Fruit fly (Drosophila melanogaster) whole organism, embryonic: ENCODE results near the gene Takl1.

ENCODE experiments used
- CG10979 ChIP-seq: fragments of 200-800 bp; sonication (Bioruptor generic); optimal IDR thresholded peaks from 2 replicates; lab custom pipeline; 2018; ENCODE audit warnings: missing biosample characterization, mild to moderate bottlenecking, missing genetic modification characterization, moderate library complexity
- CG11398 ChIP-seq: fragments of 200-800 bp; sonication (Bioruptor generic); optimal IDR thresholded peaks from 2 replicates; lab custom pipeline; 2016; ENCODE audit warnings: missing biosample characterization, missing genetic modification characterization
- CG13287 ChIP-seq: fragments of 200-800 bp; sonication (Bioruptor generic); IDR thresholded peaks from 2 replicates; pipeline ENCODE4 v1.3.6; 2022; ENCODE audit warnings: missing biosample characterization, missing genetic modification characterization; ENCODE audit not compliant: partially characterized antibody
- CG1602 ChIP-seq: fragments of 200-800 bp; sonication (Bioruptor generic); optimal IDR thresholded peaks from 3 replicates; lab custom pipeline; 2016; ENCODE audit warnings: missing biosample characterization, missing genetic modification characterization
- CG16863 ChIP-seq: fragments of 200-800 bp; sonication (Bioruptor generic); optimal IDR thresholded peaks from 3 replicates; lab custom pipeline; 2016; ENCODE audit warnings: missing biosample characterization, missing genetic modification characterization
- CG17912 ChIP-seq: fragments of 200-800 bp; sonication (Bioruptor generic); optimal IDR thresholded peaks from 2 replicates; lab custom pipeline; 2018; ENCODE audit warnings: missing biosample characterization, mild to moderate bottlenecking, missing genetic modification characterization
- CG18011 ChIP-seq: fragments of 200-800 bp; sonication (Bioruptor generic); optimal IDR thresholded peaks from 2 replicates; lab custom pipeline; 2017; ENCODE audit warnings: missing biosample characterization, missing genetic modification characterization, mild to moderate bottlenecking, moderate library complexity, missing genotype
- CG1832 ChIP-seq: fragments of 200-800 bp; sonication (Bioruptor generic); optimal IDR thresholded peaks from 2 replicates; lab custom pipeline; 2017; ENCODE audit warnings: missing biosample characterization, mild to moderate bottlenecking, missing genetic modification characterization, inconsistent platforms
- CG2199 ChIP-seq: fragments of 200-800 bp; sonication (Bioruptor generic); IDR thresholded peaks from 3 replicates; pipeline ENCODE4 v1.3.6; 2022; ENCODE audit warnings: missing biosample characterization, missing genetic modification characterization
- CG2712 ChIP-seq: fragments of 200-800 bp; optimal IDR thresholded peaks from 3 replicates; lab custom pipeline; 2019; ENCODE audit warnings: missing biosample characterization, mild to moderate bottlenecking, missing genetic modification characterization, moderate library complexity
- CG34224 ChIP-seq: fragments of 200-800 bp; sonication (Bioruptor generic); IDR thresholded peaks from 3 replicates; pipeline ENCODE4 v1.3.6; 2022; ENCODE audit warnings: missing biosample characterization, missing genetic modification characterization; ENCODE audit not compliant: partially characterized antibody
- CG3726 ChIP-seq: fragments of 200-800 bp; sonication (Bioruptor generic); IDR thresholded peaks from 3 replicates; pipeline ENCODE4, ENCODE4 v1.3.6; 2022; ENCODE audit warnings: missing biosample characterization, missing genetic modification characterization
- CG43689 ChIP-seq: fragments of 200-800 bp; sonication (Bioruptor generic); IDR thresholded peaks from 2 replicates; pipeline ENCODE4 v1.3.6; 2022; ENCODE audit warnings: missing biosample characterization, missing genetic modification characterization
- CG4404 ChIP-seq: fragments of 200-800 bp; sonication (Bioruptor generic); IDR thresholded peaks from 2 replicates; pipeline ENCODE4 v1.3.6; 2022; ENCODE audit warnings: missing biosample characterization, missing genetic modification characterization
- CG6683 ChIP-seq: fragments of 200-800 bp; sonication (Bioruptor generic); optimal IDR thresholded peaks from 2 replicates; lab custom pipeline; 2017; ENCODE audit warnings: missing biosample characterization, mild to moderate bottlenecking, missing genetic modification characterization, missing genetic modification reagents
- CG6791 ChIP-seq: fragments of 200-800 bp; sonication (Bioruptor generic); IDR thresholded peaks from 3 replicates; pipeline ENCODE4 v1.3.6; 2022; ENCODE audit warnings: missing biosample characterization, missing genetic modification characterization; ENCODE audit not compliant: partially characterized antibody
- CG8944 ChIP-seq: fragments of 200-800 bp; sonication (Bioruptor generic); optimal IDR thresholded peaks from 3 replicates; lab custom pipeline; 2016; ENCODE audit warnings: missing biosample characterization, missing genetic modification characterization
- CG9727 ChIP-seq: fragments of 200-800 bp; sonication (Bioruptor generic); optimal IDR thresholded peaks from 3 replicates; lab custom pipeline; 2017; ENCODE audit warnings: missing biosample characterization, mild to moderate bottlenecking, missing genetic modification characterization
- CG9817 ChIP-seq: fragments of 200-800 bp; sonication (Bioruptor generic); optimal IDR thresholded peaks from 2 replicates; lab custom pipeline; 2018; ENCODE audit warnings: missing biosample characterization, mild to moderate bottlenecking, missing genetic modification characterization, moderate library complexity
- Doc3 ChIP-seq: fragments of 200-800 bp; sonication (Bioruptor generic); IDR thresholded peaks from 3 replicates; pipeline ENCODE4 v1.3.6; 2022; ENCODE audit warnings: missing biosample characterization, missing genetic modification characterization; ENCODE audit not compliant: partially characterized antibody
- E2f2 ChIP-seq: fragments of 200-800 bp; sonication (Bioruptor generic); IDR thresholded peaks from 2 replicates; pipeline ENCODE4 v1.3.6; 2022; ENCODE audit warnings: missing biosample characterization, missing genetic modification characterization
- HLH4C ChIP-seq: fragments of 200-800 bp; sonication (Bioruptor generic); IDR thresholded peaks from 3 replicates; pipeline ENCODE4 v1.3.6; 2022; ENCODE audit warnings: missing biosample characterization, missing genetic modification characterization; ENCODE audit not compliant: partially characterized antibody
- Hmx ChIP-seq: fragments of 200-800 bp; sonication (Bioruptor generic); optimal IDR thresholded peaks from 2 replicates; lab custom pipeline; 2016; ENCODE audit warnings: missing biosample characterization, missing genetic modification characterization
- MBD-R2 ChIP-seq: fragments of 200-800 bp; sonication (Bioruptor generic); IDR thresholded peaks from 2 replicates; pipeline ENCODE4 v1.3.6; 2022; ENCODE audit warnings: missing biosample characterization, missing genetic modification characterization
- MTF-1 ChIP-seq: fragments of 200-800 bp; sonication (Bioruptor generic); optimal IDR thresholded peaks from 2 replicates; lab custom pipeline; 2018; ENCODE audit warnings: missing biosample characterization, mild to moderate bottlenecking, missing genetic modification characterization, borderline replicate concordance
- Neu2 ChIP-seq: fragments of 200-800 bp; sonication (Bioruptor generic); optimal IDR thresholded peaks from 3 replicates; lab custom pipeline; 2016; ENCODE audit warnings: missing biosample characterization, missing genetic modification characterization, borderline replicate concordance
- Optix ChIP-seq: fragments of 200-800 bp; sonication (Bioruptor generic); IDR thresholded peaks from 3 replicates; pipeline ENCODE4 v1.3.6; 2022; ENCODE audit warnings: missing biosample characterization, missing genetic modification characterization
- PHDP ChIP-seq: fragments of 200-800 bp; sonication (Bioruptor generic); optimal IDR thresholded peaks from 3 replicates; lab custom pipeline; 2018; ENCODE audit warnings: missing biosample characterization, mild to moderate bottlenecking, missing genetic modification characterization, moderate library complexity
- Sry-δ ChIP-seq: fragments of 200-800 bp; sonication (Bioruptor generic); optimal IDR thresholded peaks from 2 replicates; lab custom pipeline; 2016; ENCODE audit warnings: missing biosample characterization, missing genetic modification characterization
- Trl ChIP-seq, 3 experiments: fragments of >200 bp in 2 of 3; fragments of 200-800 bp in 1 of 3; sonication (Bioruptor generic) in 1 of 3; optimal IDR thresholded peaks; 2 replicates in 1 of 3; 3 replicates in 2 of 3; lab custom pipeline; 2016 to 2017; ENCODE audit warnings: missing biosample characterization in 1 of 3, missing genetic modification characterization in 1 of 3
- YL-1 ChIP-seq: fragments of 200-800 bp; sonication (Bioruptor generic); optimal IDR thresholded peaks from 3 replicates; lab custom pipeline; 2017; ENCODE audit warnings: missing biosample characterization, mild to moderate bottlenecking, missing genetic modification characterization
- bowl ChIP-seq: fragments of 200-800 bp; sonication (Bioruptor generic); IDR thresholded peaks from 2 replicates; pipeline ENCODE4 v1.3.6; 2022; ENCODE audit warnings: missing biosample characterization, missing genetic modification characterization
- chinmo ChIP-seq: fragments of 200-800 bp; sonication (Bioruptor generic); IDR thresholded peaks from 4 replicates; pipeline ENCODE4 v1.3.6; 2022; ENCODE audit warnings: missing biosample characterization, missing genetic modification characterization; ENCODE audit not compliant: partially characterized antibody
- chn ChIP-seq: fragments of 200-800 bp; sonication (Bioruptor generic); optimal IDR thresholded peaks from 2 replicates; lab custom pipeline; 2016; ENCODE audit warnings: missing biosample characterization, missing genetic modification characterization
- croc ChIP-seq: fragments of 200-800 bp; sonication (Bioruptor generic); conservative IDR thresholded peaks from 3 replicates; pipeline ENCODE4 v1.3.6; 2022; ENCODE audit warnings: missing biosample characterization, missing genetic modification characterization
- dmrt99B ChIP-seq: fragments of 200-800 bp; sonication (Bioruptor generic); optimal IDR thresholded peaks from 2 replicates; lab custom pipeline; 2018; ENCODE audit warnings: missing biosample characterization, mild to moderate bottlenecking, missing genetic modification characterization, moderate library complexity
- emc ChIP-seq: fragments of 200-800 bp; sonication (Bioruptor generic); optimal IDR thresholded peaks from 2 replicates; lab custom pipeline; 2016; ENCODE audit warnings: missing biosample characterization, missing genetic modification characterization
- en ChIP-seq: fragments of 200-800 bp; sonication (Bioruptor generic); optimal IDR thresholded peaks from 2 replicates; lab custom pipeline; 2016; ENCODE audit warnings: missing biosample characterization, missing genetic modification characterization
- hb ChIP-seq: fragments of 200-800 bp; sonication (Bioruptor generic); IDR thresholded peaks from 3 replicates; pipeline ENCODE4 v1.3.6; 2022; ENCODE audit warnings: missing biosample characterization, missing genetic modification characterization; ENCODE audit not compliant: partially characterized antibody
- jumu ChIP-seq: fragments of 200-800 bp; sonication (Bioruptor generic); optimal IDR thresholded peaks from 3 replicates; lab custom pipeline; 2016; ENCODE audit warnings: missing biosample characterization, missing genetic modification characterization
- luna ChIP-seq: fragments of 200-800 bp; sonication (Bioruptor generic); optimal IDR thresholded peaks from 2 replicates; lab custom pipeline; 2016; ENCODE audit warnings: missing biosample characterization, missing genetic modification characterization
- pb ChIP-seq: fragments of 200-800 bp; sonication (Bioruptor generic); optimal IDR thresholded peaks from 3 replicates; lab custom pipeline; 2016; ENCODE audit warnings: missing biosample characterization, missing genetic modification characterization
- pita ChIP-seq: fragments of 200-800 bp; sonication (Bioruptor generic); optimal IDR thresholded peaks from 2 replicates; lab custom pipeline; 2017; ENCODE audit warnings: missing biosample characterization, mild to moderate bottlenecking, missing genetic modification characterization
- shn ChIP-seq: fragments of 200-800 bp; sonication (Bioruptor generic); optimal IDR thresholded peaks from 3 replicates; lab custom pipeline; 2016; ENCODE audit warnings: missing biosample characterization, missing genetic modification characterization
- stwl ChIP-seq: fragments of 200-800 bp; sonication (Bioruptor generic); optimal IDR thresholded peaks from 3 replicates; lab custom pipeline; 2018; ENCODE audit warnings: missing biosample characterization, mild to moderate bottlenecking, missing genetic modification characterization, moderate library complexity
- tin ChIP-seq: fragments of 200-800 bp; sonication (Bioruptor generic); optimal IDR thresholded peaks from 3 replicates; lab custom pipeline; 2016; ENCODE audit warnings: missing biosample characterization, missing genetic modification characterization
- ttk ChIP-seq: fragments of 200-800 bp; sonication (Bioruptor generic); IDR thresholded peaks from 2 replicates; pipeline ENCODE4 v2.1.2; 2022; ENCODE audit warnings: missing biosample characterization, missing genetic modification characterization
- tup ChIP-seq: fragments of 200-800 bp; sonication (Bioruptor generic); optimal IDR thresholded peaks from 2 replicates; lab custom pipeline; 2016; ENCODE audit warnings: missing biosample characterization, mild to moderate bottlenecking, missing genetic modification characterization, moderate library complexity
- z ChIP-seq: fragments of 200-800 bp; sonication (Bioruptor generic); IDR thresholded peaks from 3 replicates; pipeline ENCODE4 v1.3.6; 2022; ENCODE audit warnings: missing biosample characterization, missing genetic modification characterization
- zen2 ChIP-seq: fragments of 200-800 bp; sonication (Bioruptor generic); IDR thresholded peaks from 3 replicates; pipeline ENCODE4 v1.3.6; 2022; ENCODE audit warnings: missing biosample characterization, missing genetic modification characterization; ENCODE audit not compliant: partially characterized antibody

Gene Takl1

dm6 chr3R:20816008-20816407, 43.6 kb upstream of the Takl1 start, which contains the start of gene Fancd2 (continued):
- TF ChIP-seq shn (GFP tag; lab: Kevin White, UChicago) (no peak), CG9817 (tag; lab: Kevin White, UChicago) (no peak), tin (GFP tag; lab: Kevin White, UChicago) (no peak), CG18011 (GFP tag; lab: Kevin White, UChicago) (no peak), Neu2 (GFP tag; lab: Kevin White, UChicago) (no peak), dmrt99B (tag; lab: Kevin White, UChicago) (no peak), Sry-δ (GFP tag; lab: Kevin White, UChicago) (peak; percentile 41), CG10979 (tag; lab: Kevin White, UChicago) (no peak), YL-1 (GFP tag; lab: Kevin White, UChicago) (no peak), CG6791 (no peak), CG6683 (no peak), z (GFP tag; lab: Robert Waterston, UW) (no peak), CG4404 (no peak), pb (GFP tag; lab: Kevin White, UChicago) (no peak), CG43689 (no peak), Trl (optimal IDR thresholded peaks at IDR 0.05; lab: Kevin White, UChicago) (no peak), Trl (GFP tag; optimal IDR thresholded peaks at IDR 0.05; lab: Kevin White, UChicago) (no peak), MBD-R2 (GFP tag; lab: Robert Waterston, UW) (peak; percentile 66; the same call in 1 of the 2 replicates), CG13287 (peak; percentile 79), pita (peak; percentile 54), Hmx (GFP tag; lab: Kevin White, UChicago) (no peak), CG17912 (GFP tag; lab: Kevin White, UChicago) (no peak), tup (GFP tag; lab: Kevin White, UChicago) (no peak), CG3726 (GFP tag; lab: Robert Waterston, UW) (no peak), Doc3 (0 out of 3 replicates have a peak, but pooled peaks have one; percentile 27), CG1832 (GFP tag; lab: Kevin White, UChicago) (no peak), chinmo (GFP tag; lab: Robert Waterston, UW) (0 out of 4 replicates have a peak, but pooled peaks have one; percentile 47), CG8944 (no peak), stwl (tag; lab: Kevin White, UChicago) (peak; percentile 91), luna (GFP tag; lab: Kevin White, UChicago) (no peak), en (GFP tag; lab: Kevin White, UChicago) (no peak), CG2199 (GFP tag; lab: Robert Waterston, UW) (no peak), MTF-1 (GFP tag; lab: Kevin White, UChicago) (no peak), ttk (GFP tag; lab: Robert Waterston, UW) (no peak), hb (GFP tag; lab: Robert Waterston, UW) (no peak), jumu (GFP tag; lab: Kevin White, UChicago) (no peak), HLH4C (GFP tag; lab: Robert Waterston, UW) (0 out of 3 replicates have a peak, but pooled peaks have one; percentile 9), Optix (no peak), PHDP (no peak), CG9727 (GFP tag; lab: Kevin White, UChicago) (no peak), CG16863 (no peak), zen2 (GFP tag; lab: Robert Waterston, UW) (no peak; the same call in 2 of the 3 replicates), bowl (GFP tag; lab: Robert Waterston, UW) (no peak), E2f2 (GFP tag; lab: Robert Waterston, UW) (peak; percentile 92), CG1602 (GFP tag; lab: Kevin White, UChicago) (no peak), CG34224 (peak; percentile 68), CG11398 (GFP tag; lab: Kevin White, UChicago) (no peak), chn (GFP tag; lab: Kevin White, UChicago) (no peak), emc (GFP tag; lab: Kevin White, UChicago) (no peak), CG2712 (tag; lab: Kevin White, UChicago) (no peak), croc (no peak)
